Fruit fly (Drosophila melanogaster) whole organism, embryonic: ENCODE measurements around the gene MED14.
A peak's percentile ranks its signal among the peaks of the same experiment; 100 is the strongest.

Experiments used
- Blimp-1 ChIP-seq: fragments of 200-800 bp; sonication (Bioruptor generic); optimal IDR thresholded peaks from 3 replicates; lab custom pipeline; 2018; ENCODE audit warnings: missing biosample characterization, missing genetic modification characterization, mild to moderate bottlenecking, moderate library complexity, missing genetic modification reagents
- CG10321 ChIP-seq: fragments of 200-800 bp; sonication (Bioruptor generic); IDR thresholded peaks from 2 replicates; pipeline ENCODE4 v1.3.6; 2022; ENCODE audit warnings: missing biosample characterization, missing genetic modification characterization
- CG11247 ChIP-seq: fragments of 200-800 bp; sonication (Bioruptor generic); IDR thresholded peaks from 2 replicates; pipeline ENCODE4 v1.3.6; 2022; ENCODE audit warnings: missing biosample characterization, missing genetic modification characterization
- CG1647 ChIP-seq: fragments of 200-800 bp; sonication (Bioruptor generic); optimal IDR thresholded peaks from 3 replicates; lab custom pipeline; 2016; ENCODE audit warnings: missing biosample characterization, missing genetic modification characterization
- CG17359 ChIP-seq: fragments of 200-800 bp; sonication (Bioruptor generic); optimal IDR thresholded peaks from 3 replicates; lab custom pipeline; 2018; ENCODE audit warnings: missing biosample characterization, mild to moderate bottlenecking, missing genetic modification characterization, moderate library complexity
- CG17361 ChIP-seq: fragments of 200-800 bp; sonication (Bioruptor generic); IDR thresholded peaks from 3 replicates; pipeline ENCODE4 v1.3.6; 2022; ENCODE audit warnings: missing biosample characterization, missing genetic modification characterization
- CG17912 ChIP-seq: fragments of 200-800 bp; sonication (Bioruptor generic); optimal IDR thresholded peaks from 2 replicates; lab custom pipeline; 2018; ENCODE audit warnings: missing biosample characterization, mild to moderate bottlenecking, missing genetic modification characterization
- CG18764 ChIP-seq: fragments of 200-800 bp; sonication (Bioruptor generic); optimal IDR thresholded peaks from 3 replicates; lab custom pipeline; 2016; ENCODE audit warnings: missing biosample characterization, missing genetic modification characterization
- CG2116 ChIP-seq: fragments of 200-800 bp; sonication (Bioruptor generic); optimal IDR thresholded peaks from 3 replicates; lab custom pipeline; 2018; ENCODE audit warnings: missing biosample characterization, mild to moderate bottlenecking, missing genetic modification characterization
- CG2129 ChIP-seq: fragments of 200-800 bp; sonication (Bioruptor generic); IDR thresholded peaks from 2 replicates; pipeline ENCODE4 v1.3.6; 2022; ENCODE audit warnings: missing biosample characterization, missing genetic modification characterization; ENCODE audit not compliant: partially characterized antibody
- CG2875 ChIP-seq: fragments of 200-800 bp; sonication (Bioruptor generic); optimal IDR thresholded peaks from 2 replicates; lab custom pipeline; 2017; ENCODE audit warnings: missing biosample characterization, mild to moderate bottlenecking, missing genetic modification characterization, missing genetic modification reagents
- CG3065 ChIP-seq: fragments of 200-800 bp; sonication (Bioruptor generic); optimal IDR thresholded peaks from 2 replicates; lab custom pipeline; 2016; ENCODE audit warnings: missing biosample characterization, missing genetic modification characterization
- CG31441 ChIP-seq: fragments of 200-800 bp; sonication (Bioruptor generic); IDR thresholded peaks from 2 replicates; pipeline ENCODE4 v1.3.6; 2022; ENCODE audit warnings: missing biosample characterization, missing genetic modification characterization
- CG43689 ChIP-seq: fragments of 200-800 bp; sonication (Bioruptor generic); IDR thresholded peaks from 2 replicates; pipeline ENCODE4 v1.3.6; 2022; ENCODE audit warnings: missing biosample characterization, missing genetic modification characterization
- CG5953 ChIP-seq: fragments of 200-800 bp; sonication (Bioruptor generic); IDR thresholded peaks from 2 replicates; pipeline ENCODE4 v1.3.6; 2022; ENCODE audit warnings: missing biosample characterization, missing genetic modification characterization
- CG6654 ChIP-seq: fragments of 200-800 bp; sonication (Bioruptor generic); optimal IDR thresholded peaks from 2 replicates; lab custom pipeline; 2017; ENCODE audit warnings: missing biosample characterization, mild to moderate bottlenecking, missing genetic modification characterization
- CG6683 ChIP-seq: fragments of 200-800 bp; sonication (Bioruptor generic); optimal IDR thresholded peaks from 2 replicates; lab custom pipeline; 2017; ENCODE audit warnings: missing biosample characterization, mild to moderate bottlenecking, missing genetic modification characterization, missing genetic modification reagents
- CG6813 ChIP-seq: fragments of 200-800 bp; sonication (Bioruptor generic); optimal IDR thresholded peaks from 2 replicates; lab custom pipeline; 2017; ENCODE audit warnings: missing biosample characterization, missing genetic modification characterization, mild to moderate bottlenecking, moderate library complexity, missing genetic modification reagents
- CG7786 ChIP-seq: fragments of 200-800 bp; sonication (Bioruptor generic); optimal IDR thresholded peaks from 2 replicates; lab custom pipeline; 2016; ENCODE audit warnings: missing biosample characterization, missing genetic modification characterization
- CG7839 ChIP-seq: fragments of 200-800 bp; sonication (Bioruptor generic); optimal IDR thresholded peaks from 3 replicates; lab custom pipeline; 2018; ENCODE audit warnings: missing biosample characterization, mild to moderate bottlenecking, missing genetic modification characterization, moderate library complexity
- CG8388 ChIP-seq: fragments of 200-800 bp; sonication (Bioruptor generic); optimal IDR thresholded peaks from 2 replicates; lab custom pipeline; 2019; ENCODE audit warnings: missing biosample characterization, mild to moderate bottlenecking, missing genetic modification characterization, moderate library complexity
- Drgx ChIP-seq: fragments of 200-800 bp; sonication (Bioruptor generic); IDR thresholded peaks from 2 replicates; pipeline ENCODE4 v1.3.6; 2022; ENCODE audit warnings: missing biosample characterization, missing genetic modification characterization
- Eip74EF ChIP-seq, 2 experiments: fragments of 200-800 bp in 1 of 2; fragments of >200 bp in 1 of 2; sonication (Bioruptor generic) in 1 of 2; optimal IDR thresholded peaks; 2 replicates each; lab custom pipeline; 2017 to 2019; ENCODE audit warnings: missing biosample characterization in 2 of 2, missing genetic modification characterization in 2 of 2, mild to moderate bottlenecking in 1 of 2, moderate library complexity in 1 of 2
- Ets65A ChIP-seq: fragments of 200-800 bp; sonication (Bioruptor generic); peaks from one replicate; lab custom pipeline; 2016; ENCODE audit warnings: missing biosample characterization, missing genetic modification characterization
- Hmx ChIP-seq: fragments of 200-800 bp; sonication (Bioruptor generic); optimal IDR thresholded peaks from 2 replicates; lab custom pipeline; 2016; ENCODE audit warnings: missing biosample characterization, missing genetic modification characterization
- Hr51 ChIP-seq, 2 experiments: fragments of 200-800 bp; sonication (Bioruptor generic); optimal IDR thresholded peaks; 2 replicates in 1 of 2; 3 replicates in 1 of 2; lab custom pipeline; 2016 to 2018; ENCODE audit warnings: missing biosample characterization in 2 of 2, missing genetic modification characterization in 2 of 2, mild to moderate bottlenecking in 1 of 2, moderate library complexity in 1 of 2
- MBD-R2 ChIP-seq: fragments of 200-800 bp; sonication (Bioruptor generic); IDR thresholded peaks from 2 replicates; pipeline ENCODE4 v1.3.6; 2022; ENCODE audit warnings: missing biosample characterization, missing genetic modification characterization
- Mes4 ChIP-seq: fragments of 200-800 bp; sonication (Bioruptor generic); optimal IDR thresholded peaks from 2 replicates; lab custom pipeline; 2016; ENCODE audit warnings: missing biosample characterization, missing genetic modification characterization
- Nf-YB ChIP-seq: fragments of 200-800 bp; sonication (Bioruptor generic); optimal IDR thresholded peaks from 3 replicates; lab custom pipeline; 2019; ENCODE audit warnings: missing biosample characterization, mild to moderate bottlenecking, missing genetic modification characterization, moderate library complexity
- Optix ChIP-seq: fragments of 200-800 bp; sonication (Bioruptor generic); IDR thresholded peaks from 3 replicates; pipeline ENCODE4 v1.3.6; 2022; ENCODE audit warnings: missing biosample characterization, missing genetic modification characterization
- Scr ChIP-seq: fragments of 200-800 bp; sonication (Bioruptor generic); IDR thresholded peaks from 2 replicates; pipeline ENCODE4 v1.3.6; 2022; ENCODE audit warnings: missing biosample characterization, missing genetic modification characterization; ENCODE audit not compliant: partially characterized antibody
- Sox102F ChIP-seq: fragments of 200-800 bp; sonication (Bioruptor generic); optimal IDR thresholded peaks from 2 replicates; lab custom pipeline; 2018; ENCODE audit warnings: missing biosample characterization, mild to moderate bottlenecking, missing genetic modification characterization, moderate library complexity
- Spps ChIP-seq: fragments of 200-800 bp; sonication (Bioruptor generic); optimal IDR thresholded peaks from 2 replicates; lab custom pipeline; 2018; ENCODE audit warnings: missing biosample characterization, mild to moderate bottlenecking, missing genetic modification characterization
- Sry-δ ChIP-seq: fragments of 200-800 bp; sonication (Bioruptor generic); optimal IDR thresholded peaks from 2 replicates; lab custom pipeline; 2016; ENCODE audit warnings: missing biosample characterization, missing genetic modification characterization
- Usf ChIP-seq: fragments of 200-800 bp; sonication (Bioruptor generic); optimal IDR thresholded peaks from 2 replicates; lab custom pipeline; 2017; ENCODE audit warnings: missing genotype, missing biosample characterization, missing genetic modification characterization
- abd-A ChIP-seq: fragments of 200-800 bp; sonication (Bioruptor generic); optimal IDR thresholded peaks from 3 replicates; lab custom pipeline; 2019; ENCODE audit warnings: missing biosample characterization, mild to moderate bottlenecking, missing genetic modification characterization, moderate library complexity
- ara ChIP-seq: fragments of 200-800 bp; sonication (Bioruptor generic); IDR thresholded peaks from 2 replicates; pipeline ENCODE4 v1.3.6; 2022; ENCODE audit warnings: missing biosample characterization, missing genetic modification characterization
- da ChIP-seq: fragments of 200-800 bp; sonication (Bioruptor generic); optimal IDR thresholded peaks from 2 replicates; lab custom pipeline; 2016; ENCODE audit warnings: missing biosample characterization, missing genetic modification characterization
- dysf ChIP-seq: fragments of 200-800 bp; sonication (Bioruptor generic); IDR thresholded peaks from 3 replicates; pipeline ENCODE4 v1.3.6; 2022; ENCODE audit warnings: missing biosample characterization, missing genetic modification characterization
- en ChIP-seq: fragments of 200-800 bp; sonication (Bioruptor generic); optimal IDR thresholded peaks from 2 replicates; lab custom pipeline; 2016; ENCODE audit warnings: missing biosample characterization, missing genetic modification characterization
- fru ChIP-seq: fragments of >200 bp; optimal IDR thresholded peaks from 2 replicates; lab custom pipeline; 2017
- gfzf ChIP-seq: fragments of 200-800 bp; sonication (Bioruptor generic); optimal IDR thresholded peaks from 2 replicates; lab custom pipeline; 2016; ENCODE audit warnings: missing biosample characterization, mild to moderate bottlenecking, missing genetic modification characterization, moderate library complexity
- kay ChIP-seq: fragments of 200-800 bp; sonication (Bioruptor generic); optimal IDR thresholded peaks from 2 replicates; lab custom pipeline; 2016; ENCODE audit warnings: missing biosample characterization, missing genetic modification characterization
- lab ChIP-seq: fragments of 200-800 bp; sonication (Bioruptor generic); optimal IDR thresholded peaks from 3 replicates; lab custom pipeline; 2017; ENCODE audit warnings: missing biosample characterization, missing genetic modification characterization, mild to moderate bottlenecking, moderate library complexity, missing genetic modification reagents
- oc ChIP-seq: fragments of 200-800 bp; sonication (Bioruptor generic); optimal IDR thresholded peaks from 2 replicates; lab custom pipeline; 2018; ENCODE audit warnings: missing biosample characterization, mild to moderate bottlenecking, missing genetic modification characterization, moderate library complexity
- odd ChIP-seq: fragments of 200-800 bp; sonication (Bioruptor generic); optimal IDR thresholded peaks from 2 replicates; lab custom pipeline; 2017; ENCODE audit warnings: missing biosample characterization, mild to moderate bottlenecking, missing genetic modification characterization
- onecut ChIP-seq: fragments of 200-800 bp; sonication (Bioruptor generic); IDR thresholded peaks from 2 replicates; pipeline ENCODE4 v1.3.6; 2022; ENCODE audit warnings: missing biosample characterization, missing genetic modification characterization
- otp ChIP-seq: fragments of 200-800 bp; sonication (Bioruptor generic); IDR thresholded peaks from 3 replicates; pipeline ENCODE4, ENCODE4 v1.3.6; 2022; ENCODE audit warnings: missing biosample characterization, missing genetic modification characterization
- p53 ChIP-seq: fragments of 200-800 bp; sonication (Bioruptor generic); optimal IDR thresholded peaks from 2 replicates; lab custom pipeline; 2016; ENCODE audit warnings: missing biosample characterization, missing genetic modification characterization
- sens ChIP-seq: fragments of 200-800 bp; sonication (Bioruptor generic); peaks from one replicate; lab custom pipeline; 2016; ENCODE audit warnings: missing biosample characterization, missing genetic modification characterization
- tup ChIP-seq: fragments of 200-800 bp; sonication (Bioruptor generic); optimal IDR thresholded peaks from 2 replicates; lab custom pipeline; 2016; ENCODE audit warnings: missing biosample characterization, mild to moderate bottlenecking, missing genetic modification characterization, moderate library complexity
- wdn ChIP-seq: fragments of 200-800 bp; sonication (Bioruptor generic); IDR thresholded peaks from 2 replicates; pipeline ENCODE4 v1.3.6; 2022; ENCODE audit warnings: missing biosample characterization, missing genetic modification characterization

The MED14 gene

dm6 chr3L:623556-623955, 30.5 kb downstream of the MED14 start (continued):
- TF ChIP-seq sens (GFP tag; lab: Kevin White, UChicago) (peak; percentile 92), CG6683 (no peak), Eip74EF (GFP tag; optimal IDR thresholded peaks at IDR 0.05; lab: Kevin White, UChicago) (no peak), odd (GFP tag; lab: Kevin White, UChicago) (no peak), Mes4 (no peak), CG7786 (GFP tag; lab: Kevin White, UChicago) (no peak), Sry-δ (GFP tag; lab: Kevin White, UChicago) (no peak), CG10321 (GFP tag; lab: Robert Waterston, UW) (no peak), p53 (GFP tag; lab: Kevin White, UChicago) (no peak), wdn (GFP tag; lab: Robert Waterston, UW) (no peak), onecut (GFP tag; lab: Robert Waterston, UW) (no peak), ara (peak; percentile 70), Ets65A (GFP tag; lab: Kevin White, UChicago) (no peak), CG3065 (GFP tag; lab: Kevin White, UChicago) (no peak), CG2129 (no peak), Scr (GFP tag; lab: Robert Waterston, UW) (no peak), CG43689 (GFP tag; lab: Robert Waterston, UW) (no peak), CG2116 (no peak), da (GFP tag; lab: Kevin White, UChicago) (no peak), CG8388 (GFP tag; lab: Kevin White, UChicago) (peak; percentile 2), tup (GFP tag; lab: Kevin White, UChicago) (no peak), CG5953 (GFP tag; lab: Robert Waterston, UW) (no peak), CG17361 (peak; percentile 63), Drgx (GFP tag; lab: Robert Waterston, UW) (peak; percentile 69), CG31441 (GFP tag; lab: Robert Waterston, UW) (peak; percentile 17; the same call in 1 of the 2 replicates), CG17359 (peak; percentile 44), Hmx (GFP tag; lab: Kevin White, UChicago) (no peak), MBD-R2 (GFP tag; lab: Robert Waterston, UW) (no peak), Hr51 (GFP tag; optimal IDR thresholded peaks at IDR 0.05; lab: Kevin White, UChicago) (no peak), CG6813 (GFP tag; lab: Kevin White, UChicago) (no peak), otp (GFP tag; lab: Robert Waterston, UW) (no peak), CG2875 (GFP tag; lab: Kevin White, UChicago) (no peak), CG11247 (GFP tag; lab: Robert Waterston, UW) (no peak), CG1647 (GFP tag; lab: Kevin White, UChicago) (no peak), Blimp-1 (GFP tag; lab: Kevin White, UChicago) (peak; percentile 46), Usf (GFP tag; lab: Kevin White, UChicago) (no peak), CG18764 (GFP tag; lab: Kevin White, UChicago) (no peak), CG6654 (GFP tag; lab: Kevin White, UChicago) (no peak), oc (tag; lab: Kevin White, UChicago) (peak; percentile 26), abd-A (tag; lab: Kevin White, UChicago) (no peak), fru (lab: Kevin White, UChicago) (no peak), Spps (no peak), Sox102F (GFP tag; lab: Kevin White, UChicago) (peak; percentile 11), CG7839 (tag; lab: Kevin White, UChicago) (peak; percentile 23), kay (no peak), en (GFP tag; lab: Kevin White, UChicago) (no peak), gfzf (GFP tag; lab: Kevin White, UChicago) (no peak), CG17912 (GFP tag; lab: Kevin White, UChicago) (no peak), lab (GFP tag; lab: Kevin White, UChicago) (no peak), Nf-YB (GFP tag; lab: Kevin White, UChicago) (no peak), dysf (GFP tag; lab: Robert Waterston, UW) (no peak), Optix (0 out of 3 replicates have a peak, but pooled peaks have one; percentile 23)
